Worm (Caenorhabditis elegans): ENCODE measurements around the gene clec-59.

Gene clec-59

DNA sequence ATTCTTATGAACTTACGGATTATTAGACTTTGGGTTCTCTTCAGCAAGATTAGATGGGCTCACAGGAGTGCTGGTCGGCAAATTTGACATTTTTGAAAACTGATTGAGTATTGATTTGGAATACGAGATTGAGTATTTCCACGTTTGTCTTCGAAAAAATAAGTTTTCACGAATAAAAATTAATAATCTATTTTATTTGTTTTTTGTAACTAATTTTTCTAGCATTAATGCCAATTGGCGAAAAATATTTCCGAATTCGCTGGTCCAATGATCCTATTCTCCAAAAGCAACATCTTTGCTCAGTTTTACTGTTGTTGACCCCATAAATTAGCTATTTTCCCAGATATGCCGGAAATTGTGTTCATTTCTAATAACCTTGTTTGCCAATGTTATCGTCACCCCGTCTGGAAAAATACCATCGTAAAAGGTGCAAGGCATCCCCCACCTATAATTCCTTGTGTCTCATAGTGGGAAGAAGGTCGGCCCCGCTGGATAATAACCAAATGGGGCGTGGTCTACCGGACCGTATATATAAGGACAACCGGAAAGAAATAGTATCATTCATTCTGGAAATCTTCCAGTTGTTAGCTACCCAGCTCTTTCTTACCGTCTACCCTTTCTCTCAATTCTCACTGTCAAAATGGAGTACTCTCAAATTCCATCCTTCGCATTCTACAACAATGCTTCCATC is 14.9 kb downstream of the clec-59 start, which contains the start of the genes ZK673.6 and sdz-37:
ZK673.6 (minus strand) TSS at position 101 of the 691 bp plus-strand sequence.
sdz-37 (plus strand) TSS at position 641 of the 691 bp plus-strand sequence.
- no peak for TF ChIP-seq mep-1 (tag; optimal IDR thresholded peaks at IDR 0.05)
- no peak for TF ChIP-seq nhr-76 (tag; optimal IDR thresholded peaks at IDR 0.05)
- no peak for TF ChIP-seq unc-120 (tag; optimal IDR thresholded peaks at IDR 0.05; ENCODE audit: poor library complexity, severe bottlenecking)

- TF ChIP-seq ceh-83 (GFP tag; optimal IDR thresholded peaks at IDR 0.05) (no peak), unc-120 (tag; optimal IDR thresholded peaks at IDR 0.05; ENCODE audit: poor library complexity, severe bottlenecking) (no peak), lin-13 (tag; optimal IDR thresholded peaks at IDR 0.05) (no peak)
Observed at ce11 chrII:10461207-10461606, 18.0 kb downstream of the clec-59 start, which contains the start of gene ZK673.5. Gene ZK673.5 (plus strand): TSS chrII:10461507.

- TF ChIP-seq blmp-1 (tag; optimal IDR thresholded peaks at IDR 0.05) (no peak), drap-1 (GFP tag; optimal IDR thresholded peaks at IDR 0.05) (no peak), hlh-1 (tag; optimal IDR thresholded peaks at IDR 0.05) (no peak), nhr-2 (tag; optimal IDR thresholded peaks at IDR 0.05) (no peak), elt-3 (tag; optimal IDR thresholded peaks at IDR 0.05) (no peak)
Observed at ce11 chrII:10456979-10457378, 22.3 kb downstream of the clec-59 start, which contains the start of gene ZK673.11. Gene ZK673.11 (plus strand): TSS chrII:10457279.

ce11 chrII:10452620-10453019 is 26.6 kb downstream of the clec-59 start, which contains the start of gene ZK673.4:
Gene ZK673.4 (plus strand): TSS chrII:10452920.
- TF ChIP-seq sptf-1 (tag; optimal IDR thresholded peaks at IDR 0.05) (no peak), elt-3 (tag; optimal IDR thresholded peaks at IDR 0.05) (no peak)

ce11 chrII:10450335-10450734 is 28.9 kb downstream of the clec-59 start:
- TF ChIP-seq hlh-1 (tag; optimal IDR thresholded peaks at IDR 0.05) (no peak), ztf-11 (tag; optimal IDR thresholded peaks at IDR 0.05) (no peak), ceh-39 (tag; optimal IDR thresholded peaks at IDR 0.05) (no peak), bed-3 (GFP tag; optimal IDR thresholded peaks at IDR 0.05) (no peak), mep-1 (tag; optimal IDR thresholded peaks at IDR 0.05) (peak; percentile 27), elt-1 (tag; optimal IDR thresholded peaks at IDR 0.05; ENCODE audit: borderline replicate concordance, insufficient read depth) (no peak), zip-8 (tag; optimal IDR thresholded peaks at IDR 0.05) (no peak), pha-4 (tag; optimal IDR thresholded peaks at IDR 0.05) (no peak), sem-2 (GFP tag; optimal IDR thresholded peaks at IDR 0.05) (no peak)

- TF ChIP-seq mep-1 (tag; optimal IDR thresholded peaks at IDR 0.05) (no peak), M03D4.4 (tag; optimal IDR thresholded peaks at IDR 0.05) (no peak), nhr-76 (tag; optimal IDR thresholded peaks at IDR 0.05) (no peak), nhr-12 (tag; optimal IDR thresholded peaks at IDR 0.05) (no peak), hlh-1 (tag; optimal IDR thresholded peaks at IDR 0.05) (no peak), flh-1 (GFP tag; optimal IDR thresholded peaks at IDR 0.05) (no peak), pha-4 (tag; optimal IDR thresholded peaks at IDR 0.05) (no peak), elt-3 (tag; optimal IDR thresholded peaks at IDR 0.05) (no peak), ceh-39 (tag; optimal IDR thresholded peaks at IDR 0.05) (no peak), ces-1 (GFP tag; optimal IDR thresholded peaks at IDR 0.05) (no peak), ham-2 (GFP tag; optimal IDR thresholded peaks at IDR 0.05) (no peak), unc-62 (GFP tag; optimal IDR thresholded peaks at IDR 0.05) (no peak), ceh-83 (GFP tag; optimal IDR thresholded peaks at IDR 0.05) (no peak), unc-120 (tag; optimal IDR thresholded peaks at IDR 0.05; ENCODE audit: poor library complexity, severe bottlenecking) (no peak), nhr-237 (tag; optimal IDR thresholded peaks at IDR 0.05) (no peak), cnd-1 (tag; optimal IDR thresholded peaks at IDR 0.05) (no peak)
Observed at ce11 chrII:10449707-10450106, 29.5 kb downstream of the clec-59 start, which contains the start of gene lin-56. Gene lin-56 (plus strand): TSS chrII:10450007.

Measured in whole organism, mixed stage, embryonic.